Worm (Caenorhabditis elegans) whole organism, L2 larva: Measurements from ENCODE around the gene W02B3.3.

Experiments
- egl-27 ChIP-seq: sonication (generic microtip); optimal IDR thresholded peaks from 3 replicates; lab custom pipeline; 2017; ENCODE audit warnings: missing biosample characterization, missing genetic modification reagents, missing genetic modification characterization
- fos-1 ChIP-seq: fragments of 150-350 bp; optimal IDR thresholded peaks from 2 replicates; lab custom pipeline; 2014; ENCODE audit warnings: missing biosample characterization, missing genetic modification characterization
- nhr-23 ChIP-seq: fragments of 150-350 bp; optimal IDR thresholded peaks from 2 replicates; lab custom pipeline; 2014; ENCODE audit warnings: missing biosample characterization, missing genetic modification reagents, missing genetic modification characterization

DNA sequence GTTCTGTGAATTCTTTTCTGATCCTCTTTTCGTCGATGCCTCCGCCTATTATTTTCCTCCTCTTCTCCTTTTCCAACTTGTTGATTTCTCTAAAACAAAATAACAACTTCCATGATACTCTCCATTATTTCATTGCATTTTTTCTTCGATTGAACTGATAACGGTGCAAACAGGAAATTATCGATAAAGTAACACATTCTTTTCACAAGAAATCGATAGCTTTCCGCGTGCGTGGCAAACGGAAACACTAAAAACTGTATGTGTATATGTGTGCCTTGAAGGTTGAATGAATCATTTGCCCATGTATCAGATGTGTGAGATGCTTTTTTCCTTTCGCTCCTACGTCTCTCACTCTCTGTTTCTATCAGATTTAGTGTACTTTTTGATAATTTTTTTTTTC is 16.6 kb downstream of the W02B3.3 start:
- no peak for TF ChIP-seq nhr-23
- TF ChIP-seq fos-1 (tag; lab: Kevin White, UChicago), result peak; percentile 97
- TF ChIP-seq egl-27, result no peak
